Worm (Caenorhabditis elegans) whole organism, young adult: ENCODE results near the gene M05D6.5.

Experiments
- K12H6.12 ChIP-seq: fragments of 200-800 bp; sonication (Bioruptor generic); optimal IDR thresholded peaks from 2 replicates; lab custom pipeline; 2018; ENCODE audit warnings: mild to moderate bottlenecking, missing genetic modification characterization, missing compliant biosample characterization
- Y53F4B.3 ChIP-seq: fragments of 200-800 bp; sonication (Bioruptor generic); IDR thresholded peaks from 2 replicates; pipeline ENCODE4 v1.3.6; 2022; ENCODE audit warnings: missing genetic modification reagents, missing genetic modification characterization, missing compliant biosample characterization
- athp-1 ChIP-seq: sonication (generic microtip); optimal IDR thresholded peaks from 2 replicates; lab custom pipeline; 2017; ENCODE audit warnings: mild to moderate bottlenecking, missing genetic modification characterization, missing compliant biosample characterization
- attf-5 ChIP-seq: fragments of 200-800 bp; sonication (Bioruptor generic); optimal IDR thresholded peaks from 2 replicates; lab custom pipeline; 2018; ENCODE audit warnings: mild to moderate bottlenecking, missing genetic modification characterization, missing compliant biosample characterization
- attf-6 ChIP-seq: fragments of 200-800 bp; sonication (Bioruptor generic); IDR thresholded peaks from 2 replicates; pipeline ENCODE4 v1.3.6; 2022; ENCODE audit warnings: missing genetic modification reagents, missing genetic modification characterization, missing compliant biosample characterization
- ceh-100 ChIP-seq: fragments of 200-800 bp; sonication (Bioruptor generic); IDR thresholded peaks from 2 replicates; pipeline ENCODE4 v1.3.6; 2022; ENCODE audit warnings: missing genetic modification reagents, missing genetic modification characterization, missing compliant biosample characterization
- lin-54 ChIP-seq: fragments of 200-800 bp; sonication (Bioruptor generic); optimal IDR thresholded peaks from 2 replicates; lab custom pipeline; 2018; ENCODE audit warnings: mild to moderate bottlenecking, missing genetic modification characterization, missing compliant biosample characterization
- mxl-1 ChIP-seq: sonication (generic microtip); optimal IDR thresholded peaks from 2 replicates; lab custom pipeline; 2016; ENCODE audit warnings: missing genetic modification characterization, missing compliant biosample characterization
- nfya-1 ChIP-seq: sonication (generic microtip); optimal IDR thresholded peaks from 2 replicates; lab custom pipeline; 2017; ENCODE audit warnings: antibody characterized with exemption, missing compliant biosample characterization, missing genetic modification characterization, borderline replicate concordance; ENCODE audit not compliant: insufficient read depth
- pha-4 ChIP-seq: fragments of 150-350 bp; sonication (generic microtip); optimal IDR thresholded peaks from 2 replicates; lab custom pipeline; 2014; ENCODE audit warnings: missing biosample characterization, missing genetic modification reagents, missing genetic modification characterization

ce11 chrII:8467809-8468208 lies 14.2 kb downstream of the M05D6.5 start, which contains the start of gene M05D6.2:
- no peak for TF ChIP-seq Y53F4B.3 (GFP tag; lab: Robert Waterston, UW)
- no peak for TF ChIP-seq attf-5 (GFP tag; lab: Kevin White, UChicago)
- no peak for TF ChIP-seq attf-6
- no peak for TF ChIP-seq lin-54 (GFP tag; lab: Kevin White, UChicago)
- TF ChIP-seq mxl-1 (tag; lab: Kevin White, UChicago): no peak
- no peak for TF ChIP-seq ceh-100 (GFP tag; lab: Robert Waterston, UW)
- TF ChIP-seq nfya-1 (tag; lab: Kevin White, UChicago): no peak
- TF ChIP-seq K12H6.12 (tag; lab: Kevin White, UChicago): no peak
- no peak for TF ChIP-seq athp-1 (tag; lab: Kevin White, UChicago)
- no peak for TF ChIP-seq pha-4
